Worm (Caenorhabditis elegans) whole organism, dauer: ENCODE data around the gene C14A6.8.

Experiments used
- unc-62 ChIP-seq: sonication (generic microtip); optimal IDR thresholded peaks from 2 replicates; lab custom pipeline; 2017; ENCODE audit warnings: missing biosample characterization, missing genetic modification reagents, missing genetic modification characterization

The C14A6.8 gene

ce11 chrV:18125075-18125474, 46.4 kb downstream of the C14A6.8 start, which contains the start of gene fbxa-210:
Gene fbxa-210, plus strand, starts transcription at chrV:18125375.
- TF ChIP-seq unc-62 (GFP tag; lab: Kevin White, UChicago) = no peak

DNA sequence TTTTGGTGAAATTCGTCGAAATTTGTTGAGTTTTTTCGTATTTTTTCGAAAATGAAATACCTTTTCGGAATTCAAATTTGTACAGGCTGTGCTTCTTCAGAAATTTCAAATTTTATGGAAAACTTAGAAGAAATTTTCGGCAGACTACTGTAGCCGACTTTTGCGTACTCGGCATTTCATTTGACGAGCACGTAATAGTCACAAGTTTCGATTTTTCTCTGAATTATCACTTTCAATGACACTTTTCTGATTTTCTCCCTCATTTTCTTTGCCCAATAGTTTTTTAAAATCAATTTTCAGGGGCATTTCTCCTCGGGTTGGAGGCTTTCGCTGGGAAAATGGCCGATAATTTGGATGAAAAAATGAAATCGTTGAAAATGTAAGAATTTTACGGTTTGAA, 47.8 kb downstream of the C14A6.8 start, which contains the start of gene fbxa-107:
Gene fbxa-107, plus strand, starts transcription at position 301 of the 400 bp plus-strand sequence.
- no peak for TF ChIP-seq unc-62 (GFP tag; lab: Kevin White, UChicago)
